Fruit fly (Drosophila melanogaster) whole organism, adult: Measurements from ENCODE around the gene Cox17.

ENCODE experiments used
- CG12768 ChIP-seq: fragments of 200-800 bp; sonication (Bioruptor generic); optimal IDR thresholded peaks from 2 replicates; lab custom pipeline; 2017; ENCODE audit warnings: missing biosample characterization, missing genetic modification characterization, mild to moderate bottlenecking, moderate library complexity, missing genetic modification reagents
- CG5204 ChIP-seq: fragments of 200-800 bp; sonication (Bioruptor generic); optimal IDR thresholded peaks from 2 replicates; lab custom pipeline; 2016; ENCODE audit warnings: missing biosample characterization, missing genetic modification characterization
- CG7045 ChIP-seq: fragments of 200-800 bp; sonication (Bioruptor generic); optimal IDR thresholded peaks from 2 replicates; lab custom pipeline; 2017; ENCODE audit warnings: missing biosample characterization, mild to moderate bottlenecking, missing genetic modification characterization
- Clk ChIP-seq: fragments of 200-800 bp; sonication (Bioruptor generic); optimal IDR thresholded peaks from 2 replicates; lab custom pipeline; 2017; ENCODE audit warnings: missing biosample characterization, missing genetic modification characterization
- bab1 ChIP-seq: fragments of 200-800 bp; sonication (Bioruptor generic); optimal IDR thresholded peaks from 3 replicates; lab custom pipeline; 2019; ENCODE audit warnings: missing biosample characterization, mild to moderate bottlenecking, missing genetic modification characterization, moderate library complexity

DNA sequence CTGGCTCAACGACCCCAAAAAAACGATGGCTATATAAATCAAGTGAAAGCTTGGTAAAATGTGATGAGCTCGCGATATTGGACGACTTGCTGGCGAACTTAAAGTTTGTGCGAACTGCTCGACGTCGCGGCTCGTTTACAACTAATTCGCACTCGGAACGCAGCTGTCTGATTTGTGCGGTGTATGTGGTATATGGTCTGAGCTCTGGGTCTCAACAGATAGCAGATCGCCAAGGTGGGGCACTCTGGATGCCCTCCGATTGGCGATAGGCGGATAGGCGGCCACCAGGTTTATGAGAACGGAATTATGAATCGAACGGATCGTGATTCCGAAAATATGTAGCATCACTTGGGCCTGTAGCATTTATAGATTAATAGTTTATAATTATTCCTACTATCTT lies 31.9 kb upstream of the Cox17 start, which contains the start of gene Cyp4s3:
- TF ChIP-seq CG7045 (GFP tag; lab: Kevin White, UChicago) = no peak
- TF ChIP-seq CG5204 (GFP tag; lab: Kevin White, UChicago) = no peak
- no peak for TF ChIP-seq CG12768 (GFP tag; lab: Kevin White, UChicago)
- no peak for TF ChIP-seq Clk
- no peak for TF ChIP-seq bab1 (GFP tag; lab: Kevin White, UChicago)
